Worm (Caenorhabditis elegans) whole organism, L3 larva: ENCODE results near the gene mrpl-10.

ENCODE experiments used
- ZK546.5 ChIP-seq: sonication (generic microtip); optimal IDR thresholded peaks from 2 replicates; lab custom pipeline; 2017; ENCODE audit warnings: missing biosample characterization, missing genetic modification characterization
- aly-2 ChIP-seq: fragments of 150-350 bp; optimal IDR thresholded peaks from 2 replicates; lab custom pipeline; 2014; ENCODE audit warnings: missing biosample characterization, missing genetic modification characterization
- ceh-82 ChIP-seq: fragments of 150-350 bp; optimal IDR thresholded peaks from 2 replicates; lab custom pipeline; 2014; ENCODE audit warnings: missing biosample characterization, missing genetic modification characterization
- hmg-11 ChIP-seq: sonication (generic microtip); optimal IDR thresholded peaks from 2 replicates; lab custom pipeline; 2016; ENCODE audit warnings: missing genetic modification characterization, missing compliant biosample characterization
- jun-1 ChIP-seq: fragments of 150-350 bp; optimal IDR thresholded peaks from 2 replicates; lab custom pipeline; 2014; ENCODE audit warnings: missing biosample characterization, missing genetic modification reagents, missing genetic modification characterization
- nhr-237 ChIP-seq: fragments of 150-350 bp; optimal IDR thresholded peaks from 2 replicates; lab custom pipeline; 2014; ENCODE audit warnings: missing biosample characterization, missing genetic modification characterization
- nhr-28 ChIP-seq: fragments of 150-350 bp; optimal IDR thresholded peaks from 2 replicates; lab custom pipeline; 2014; ENCODE audit warnings: missing biosample characterization, missing genetic modification characterization
- pqm-1 ChIP-seq: fragments of 150-350 bp; optimal IDR thresholded peaks from 2 replicates; lab custom pipeline; 2017; ENCODE audit warnings: missing biosample characterization, missing genetic modification characterization, inconsistent platforms
- skn-1 ChIP-seq: fragments of 150-350 bp; optimal IDR thresholded peaks from 2 replicates; lab custom pipeline; 2014; ENCODE audit warnings: missing biosample characterization, missing genetic modification characterization
- unc-62 ChIP-seq: fragments of 150-350 bp; sonication (generic microtip); optimal IDR thresholded peaks from 4 replicates; lab custom pipeline; 2014; ENCODE audit warnings: missing biosample characterization, missing genetic modification reagents, missing genetic modification characterization
- zag-1 ChIP-seq: fragments of 150-350 bp; optimal IDR thresholded peaks from 2 replicates; lab custom pipeline; 2014; ENCODE audit warnings: missing biosample characterization, missing genetic modification characterization
- ztf-11 ChIP-seq: fragments of 150-350 bp; optimal IDR thresholded peaks from 2 replicates; lab custom pipeline; 2014; ENCODE audit warnings: missing biosample characterization, missing genetic modification characterization

- no peak for TF ChIP-seq aly-2 (tag; lab: Kevin White, UChicago)
- no peak for TF ChIP-seq zag-1
- TF ChIP-seq ztf-11 (tag; lab: Kevin White, UChicago): no peak
- no peak for TF ChIP-seq nhr-237 (tag; lab: Kevin White, UChicago)
- TF ChIP-seq ZK546.5 (tag; lab: Kevin White, UChicago): no peak
- TF ChIP-seq nhr-28 (tag; lab: Kevin White, UChicago): no peak
- TF ChIP-seq jun-1 (tag; lab: Kevin White, UChicago): peak; percentile 5
- TF ChIP-seq pqm-1 (tag; lab: Kevin White, UChicago): peak; percentile 86
- no peak for TF ChIP-seq hmg-11 (tag; lab: Kevin White, UChicago)
- TF ChIP-seq skn-1 (tag; lab: Kevin White, UChicago): no peak
- no peak for TF ChIP-seq unc-62 (GFP tag; lab: Kevin White, UChicago)
- no peak for TF ChIP-seq ceh-82 (tag; lab: Kevin White, UChicago)
These were observed 29.6 kb downstream of the mrpl-10 start, which contains the start of the genes F35C11.2 and F35C11.4 for ce11 chrII:8248745-8249144.
